Worm (Caenorhabditis elegans): ENCODE measurements around the gene F15H10.12.

DNA sequence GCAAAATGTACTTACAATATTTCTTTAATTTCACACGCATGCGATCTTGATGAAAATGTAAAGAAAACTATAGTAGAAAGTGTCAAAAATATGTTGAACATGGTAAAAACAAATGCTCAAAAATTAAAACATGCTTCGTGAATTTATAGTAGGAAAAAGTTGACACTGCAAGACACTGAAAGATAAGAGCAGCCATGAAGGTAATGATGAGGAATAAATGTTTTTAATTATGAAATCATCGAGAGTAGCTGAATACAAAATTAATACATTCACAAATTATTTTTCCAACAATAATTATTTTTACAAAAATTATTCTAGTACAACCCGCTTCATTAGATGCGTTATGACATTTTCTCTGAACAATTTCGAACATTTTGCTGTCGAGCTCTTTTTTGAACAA is 7.0 kb upstream of the F15H10.12 start, which contains the start of gene F15H10.10:
- TF ChIP-seq aha-1 (tag) (no peak), lsy-2 (tag; optimal IDR thresholded peaks at IDR 0.05) (no peak), lin-13 (GFP tag; optimal IDR thresholded peaks at IDR 0.05) (no peak), egl-43 (GFP tag; IDR thresholded peaks at IDR 0.05) (no peak), lin-15B (tag; optimal IDR thresholded peaks at IDR 0.05) (no peak), pha-4 (GFP tag; IDR thresholded peaks at IDR 0.05) (no peak), pha-4 (tag; optimal IDR thresholded peaks at IDR 0.05) (no peak), ZK546.5 (tag; optimal IDR thresholded peaks at IDR 0.05) (no peak), ceh-62 (tag; optimal IDR thresholded peaks at IDR 0.05) (no peak), ceh-82 (tag; optimal IDR thresholded peaks at IDR 0.05) (no peak), F49E8.2 (tag; optimal IDR thresholded peaks at IDR 0.05; ENCODE audit: borderline replicate concordance) (no peak), php-3 (GFP tag; IDR thresholded peaks at IDR 0.05) (no peak)
